Fruit fly (Drosophila melanogaster) whole organism, embryonic: ENCODE data around the gene CG5171.

Source experiments
- Aef1 ChIP-seq: fragments of 200-800 bp; sonication (Bioruptor generic); IDR thresholded peaks from 3 replicates; pipeline ENCODE4 v1.3.6; 2022; ENCODE audit warnings: missing biosample characterization, missing genetic modification characterization
- Asciz ChIP-seq: fragments of 200-800 bp; sonication (Bioruptor generic); optimal IDR thresholded peaks from 2 replicates; lab custom pipeline; 2017; ENCODE audit warnings: missing biosample characterization, mild to moderate bottlenecking, missing genetic modification characterization, missing genetic modification reagents
- Bgb ChIP-seq: fragments of 200-800 bp; sonication (Bioruptor generic); IDR thresholded peaks from 2 replicates; pipeline ENCODE4 v1.3.6; 2022; ENCODE audit warnings: missing biosample characterization, missing genetic modification characterization; ENCODE audit not compliant: partially characterized antibody
- CG10431 ChIP-seq: fragments of 200-800 bp; sonication (Bioruptor generic); optimal IDR thresholded peaks from 3 replicates; lab custom pipeline; 2018; ENCODE audit warnings: missing biosample characterization, mild to moderate bottlenecking, missing genetic modification characterization
- CG11085 ChIP-seq: fragments of 200-800 bp; sonication (Bioruptor generic); IDR thresholded peaks from 2 replicates; pipeline ENCODE4 v1.3.6; 2022; ENCODE audit warnings: missing biosample characterization, missing genetic modification characterization
- CG11247 ChIP-seq: fragments of 200-800 bp; sonication (Bioruptor generic); IDR thresholded peaks from 2 replicates; pipeline ENCODE4 v1.3.6; 2022; ENCODE audit warnings: missing biosample characterization, missing genetic modification characterization
- CG12299 ChIP-seq: fragments of 200-800 bp; sonication (Bioruptor generic); optimal IDR thresholded peaks from 2 replicates; lab custom pipeline; 2018; ENCODE audit warnings: missing biosample characterization, mild to moderate bottlenecking, missing genetic modification characterization
- CG15269 ChIP-seq: fragments of 200-800 bp; sonication (Bioruptor generic); optimal IDR thresholded peaks from 2 replicates; lab custom pipeline; 2018; ENCODE audit warnings: missing biosample characterization, mild to moderate bottlenecking, missing genetic modification characterization, moderate library complexity
- CG15696 ChIP-seq: fragments of 200-800 bp; sonication (Bioruptor generic); optimal IDR thresholded peaks from 2 replicates; lab custom pipeline; 2019; ENCODE audit warnings: missing biosample characterization, mild to moderate bottlenecking, missing genetic modification characterization, moderate library complexity
- CG16863 ChIP-seq: fragments of 200-800 bp; sonication (Bioruptor generic); optimal IDR thresholded peaks from 3 replicates; lab custom pipeline; 2016; ENCODE audit warnings: missing biosample characterization, missing genetic modification characterization
- CG18262 ChIP-seq: fragments of 200-800 bp; optimal IDR thresholded peaks from 3 replicates; lab custom pipeline; 2019; ENCODE audit warnings: missing biosample characterization, mild to moderate bottlenecking, missing genetic modification characterization, moderate library complexity
- CG2116 ChIP-seq: fragments of 200-800 bp; sonication (Bioruptor generic); optimal IDR thresholded peaks from 3 replicates; lab custom pipeline; 2018; ENCODE audit warnings: missing biosample characterization, mild to moderate bottlenecking, missing genetic modification characterization
- CG2202 ChIP-seq: fragments of 200-800 bp; sonication (Bioruptor generic); optimal IDR thresholded peaks from 2 replicates; lab custom pipeline; 2018; ENCODE audit warnings: missing biosample characterization, mild to moderate bottlenecking, missing genetic modification characterization
- CG2875 ChIP-seq: fragments of 200-800 bp; sonication (Bioruptor generic); optimal IDR thresholded peaks from 2 replicates; lab custom pipeline; 2017; ENCODE audit warnings: missing biosample characterization, mild to moderate bottlenecking, missing genetic modification characterization, missing genetic modification reagents
- CG5245 ChIP-seq: fragments of 200-800 bp; sonication (Bioruptor generic); optimal IDR thresholded peaks from 3 replicates; lab custom pipeline; 2016; ENCODE audit warnings: missing biosample characterization, missing genetic modification characterization
- CG6254 ChIP-seq: fragments of 200-800 bp; sonication (Bioruptor generic); optimal IDR thresholded peaks from 3 replicates; lab custom pipeline; 2017; ENCODE audit warnings: mild to moderate bottlenecking, missing biosample characterization, missing genetic modification reagents, missing genetic modification characterization
- CG6272 ChIP-seq: fragments of 200-800 bp; sonication (Bioruptor generic); IDR thresholded peaks from 2 replicates; pipeline ENCODE4 v1.3.6; 2022; ENCODE audit warnings: missing biosample characterization, missing genetic modification characterization
- CG7963 ChIP-seq: fragments of 200-800 bp; sonication (Bioruptor generic); IDR thresholded peaks from 3 replicates; pipeline ENCODE4 v1.3.6; 2022; ENCODE audit warnings: missing biosample characterization, missing genetic modification characterization; ENCODE audit not compliant: partially characterized antibody
- CG9437 ChIP-seq: fragments of 200-800 bp; sonication (Bioruptor generic); optimal IDR thresholded peaks from 2 replicates; lab custom pipeline; 2018; ENCODE audit warnings: missing biosample characterization, mild to moderate bottlenecking, missing genetic modification characterization
- CkIIα-i1 ChIP-seq: fragments of 200-800 bp; sonication (Bioruptor generic); IDR thresholded peaks from 2 replicates; pipeline ENCODE4 v1.3.6; 2022; ENCODE audit warnings: missing biosample characterization, missing genetic modification characterization
- Dbx ChIP-seq: fragments of 200-800 bp; sonication (Bioruptor generic); IDR thresholded peaks from 3 replicates; pipeline ENCODE4 v1.3.6; 2022; ENCODE audit warnings: missing biosample characterization, missing genetic modification characterization
- Dip3 ChIP-seq: fragments of 200-800 bp; sonication (Bioruptor generic); optimal IDR thresholded peaks from 3 replicates; lab custom pipeline; 2016; ENCODE audit warnings: missing biosample characterization, missing genetic modification characterization
- Elba2 ChIP-seq: fragments of 200-800 bp; sonication (Bioruptor generic); optimal IDR thresholded peaks from 3 replicates; lab custom pipeline; 2016; ENCODE audit warnings: missing biosample characterization, missing genetic modification characterization
- HLH4C ChIP-seq: fragments of 200-800 bp; sonication (Bioruptor generic); IDR thresholded peaks from 3 replicates; pipeline ENCODE4 v1.3.6; 2022; ENCODE audit warnings: missing biosample characterization, missing genetic modification characterization; ENCODE audit not compliant: partially characterized antibody
- Lhr ChIP-seq: fragments of 200-800 bp; sonication (Bioruptor generic); optimal IDR thresholded peaks from 3 replicates; lab custom pipeline; 2017; ENCODE audit warnings: mild to moderate bottlenecking, missing biosample characterization, missing genetic modification reagents, missing genetic modification characterization
- MESR4 ChIP-seq: fragments of 200-800 bp; sonication (Bioruptor generic); optimal IDR thresholded peaks from 2 replicates; lab custom pipeline; 2018; ENCODE audit warnings: missing biosample characterization, mild to moderate bottlenecking, missing genetic modification characterization, moderate library complexity
- Mad ChIP-seq: fragments of 200-800 bp; sonication (Bioruptor generic); optimal IDR thresholded peaks from 2 replicates; lab custom pipeline; 2016; ENCODE audit warnings: missing biosample characterization, missing genetic modification characterization
- Mrtf ChIP-seq: fragments of 200-800 bp; sonication (Bioruptor generic); IDR thresholded peaks from 3 replicates; pipeline ENCODE4 v1.3.6; 2022; ENCODE audit warnings: missing biosample characterization, missing genetic modification characterization
- Neu2 ChIP-seq: fragments of 200-800 bp; sonication (Bioruptor generic); optimal IDR thresholded peaks from 3 replicates; lab custom pipeline; 2016; ENCODE audit warnings: missing biosample characterization, missing genetic modification characterization, borderline replicate concordance
- PHDP ChIP-seq: fragments of 200-800 bp; sonication (Bioruptor generic); optimal IDR thresholded peaks from 3 replicates; lab custom pipeline; 2018; ENCODE audit warnings: missing biosample characterization, mild to moderate bottlenecking, missing genetic modification characterization, moderate library complexity
- bab2 ChIP-seq: fragments of 200-800 bp; sonication (Bioruptor generic); optimal IDR thresholded peaks from 2 replicates; lab custom pipeline; 2016; ENCODE audit warnings: missing biosample characterization, missing genetic modification characterization
- cato ChIP-seq: fragments of 200-800 bp; sonication (Bioruptor generic); optimal IDR thresholded peaks from 2 replicates; lab custom pipeline; 2016; ENCODE audit warnings: missing biosample characterization, missing genetic modification characterization, borderline replicate concordance
- chm ChIP-seq: fragments of 200-800 bp; sonication (Bioruptor generic); IDR thresholded peaks from 2 replicates; pipeline ENCODE4 v1.3.6; 2022; ENCODE audit warnings: missing biosample characterization, missing genetic modification characterization
- disco-r ChIP-seq: fragments of 200-800 bp; sonication (Bioruptor generic); optimal IDR thresholded peaks from 2 replicates; lab custom pipeline; 2016; ENCODE audit warnings: missing biosample characterization, missing genetic modification characterization
- dmrt99B ChIP-seq: fragments of 200-800 bp; sonication (Bioruptor generic); optimal IDR thresholded peaks from 2 replicates; lab custom pipeline; 2018; ENCODE audit warnings: missing biosample characterization, mild to moderate bottlenecking, missing genetic modification characterization, moderate library complexity
- dysf ChIP-seq: fragments of 200-800 bp; sonication (Bioruptor generic); IDR thresholded peaks from 3 replicates; pipeline ENCODE4 v1.3.6; 2022; ENCODE audit warnings: missing biosample characterization, missing genetic modification characterization
- fd96Cb ChIP-seq: fragments of 200-800 bp; sonication (Bioruptor generic); optimal IDR thresholded peaks from 2 replicates; lab custom pipeline; 2018; ENCODE audit warnings: missing biosample characterization, mild to moderate bottlenecking, missing genetic modification characterization, moderate library complexity
- fru ChIP-seq: fragments of >200 bp; optimal IDR thresholded peaks from 2 replicates; lab custom pipeline; 2017
- gt ChIP-seq: fragments of 200-800 bp; sonication (Bioruptor generic); IDR thresholded peaks from 2 replicates; pipeline ENCODE4 v1.3.6; 2022; ENCODE audit warnings: missing biosample characterization, missing genetic modification characterization
- hb ChIP-seq: fragments of 200-800 bp; sonication (Bioruptor generic); IDR thresholded peaks from 3 replicates; pipeline ENCODE4 v1.3.6; 2022; ENCODE audit warnings: missing biosample characterization, missing genetic modification characterization; ENCODE audit not compliant: partially characterized antibody
- lov ChIP-seq, 2 experiments: fragments of 200-800 bp in 1 of 2; fragments of >200 bp in 1 of 2; sonication (Bioruptor generic) in 1 of 2; IDR thresholded peaks in 1 of 2; optimal IDR thresholded peaks in 1 of 2; 2 replicates in 1 of 2; 3 replicates in 1 of 2; pipeline versions ENCODE4 v1.3.6 to Lab custom; 2017 to 2022; ENCODE audit warnings: missing biosample characterization in 1 of 2, missing genetic modification characterization in 1 of 2
- org-1 ChIP-seq: fragments of 200-800 bp; sonication (Bioruptor generic); optimal IDR thresholded peaks from 2 replicates; lab custom pipeline; 2017; ENCODE audit warnings: missing biosample characterization, missing genetic modification characterization
- ranshi ChIP-seq: fragments of 200-800 bp; sonication (Bioruptor generic); IDR thresholded peaks from 2 replicates; pipeline ENCODE4 v1.3.6; 2022; ENCODE audit warnings: missing biosample characterization, missing genetic modification characterization
- sens ChIP-seq: fragments of 200-800 bp; sonication (Bioruptor generic); peaks from one replicate; lab custom pipeline; 2016; ENCODE audit warnings: missing biosample characterization, missing genetic modification characterization
- sens-2 ChIP-seq: fragments of 200-800 bp; sonication (Bioruptor generic); IDR thresholded peaks from 2 replicates; pipeline ENCODE4 v1.3.6; 2022; ENCODE audit warnings: missing biosample characterization, missing genetic modification characterization
- sob ChIP-seq: fragments of 200-800 bp; sonication (Bioruptor generic); IDR thresholded peaks from 2 replicates; pipeline ENCODE4 v1.3.6; 2022; ENCODE audit warnings: missing biosample characterization, missing genetic modification characterization
- tap ChIP-seq: fragments of 200-800 bp; optimal IDR thresholded peaks from 3 replicates; lab custom pipeline; 2019; ENCODE audit warnings: missing biosample characterization, mild to moderate bottlenecking, missing genetic modification characterization, moderate library complexity
- usp ChIP-seq: fragments of >200 bp; optimal IDR thresholded peaks from 2 replicates; lab custom pipeline; 2017; ENCODE audit warnings: missing biosample characterization, missing genetic modification characterization
- zf30C ChIP-seq: fragments of 200-800 bp; sonication (Bioruptor generic); optimal IDR thresholded peaks from 3 replicates; lab custom pipeline; 2018; ENCODE audit warnings: missing biosample characterization, mild to moderate bottlenecking, missing genetic modification characterization

CG5171 gene

DNA sequence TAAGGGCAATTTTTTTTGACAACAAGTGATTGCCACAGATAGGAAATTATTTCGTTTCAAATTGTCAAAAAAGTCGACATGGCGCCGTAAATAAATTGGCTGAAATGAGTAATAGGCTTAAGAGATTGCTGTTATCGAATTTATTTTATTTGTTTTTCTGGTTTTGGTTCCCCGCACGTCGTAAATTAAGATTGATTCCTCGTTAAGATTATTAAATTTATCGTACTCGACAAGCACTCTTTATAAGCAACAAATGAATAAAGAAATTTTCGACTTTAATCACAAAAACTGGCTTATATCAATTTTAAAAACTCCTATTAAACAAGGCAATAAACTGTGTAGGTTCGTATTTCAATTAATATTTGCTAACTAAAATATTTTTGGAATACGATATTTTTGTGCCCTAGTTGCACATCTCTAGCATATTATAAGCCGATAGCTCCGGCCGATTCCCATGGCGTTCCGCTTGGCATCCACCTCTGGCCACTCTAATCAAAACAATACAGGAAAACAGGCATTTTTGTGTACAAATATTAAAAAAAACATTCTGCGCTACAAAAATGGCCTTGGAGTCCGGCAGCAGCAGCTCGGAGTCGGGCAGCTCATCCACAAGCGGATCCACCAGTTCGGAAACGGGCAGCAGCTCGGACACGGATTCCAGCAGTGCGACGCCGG, 10.9 kb downstream of the CG5171 start, which contains the start of gene chm (continued):
- TF ChIP-seq CG10431 (GFP tag; lab: Kevin White, UChicago) (no peak), gt (GFP tag; lab: Robert Waterston, UW) (no peak), CG9437 (GFP tag; lab: Kevin White, UChicago) (no peak), sob (GFP tag; lab: Robert Waterston, UW) (peak; percentile 54; the same call in 1 of the 2 replicates), HLH4C (GFP tag; lab: Robert Waterston, UW) (peak; percentile 71), bab2 (GFP tag; lab: Kevin White, UChicago) (peak; percentile 10), cato (GFP tag; lab: Kevin White, UChicago) (no peak), dysf (GFP tag; lab: Robert Waterston, UW) (peak; percentile 11; the same call in 1 of the 3 replicates), org-1 (GFP tag; lab: Kevin White, UChicago) (no peak), MESR4 (GFP tag; lab: Kevin White, UChicago) (peak; percentile 65), tap (tag; lab: Kevin White, UChicago) (no peak), disco-r (GFP tag; lab: Kevin White, UChicago) (no peak), Mrtf (GFP tag; lab: Robert Waterston, UW) (no peak), hb (GFP tag; lab: Robert Waterston, UW) (peak; percentile 77), CG2116 (peak; percentile 27), ranshi (GFP tag; lab: Robert Waterston, UW) (0 out of 2 replicates have a peak, but pooled peaks have one; percentile 21), Neu2 (no peak), PHDP (tag; lab: Kevin White, UChicago) (no peak), fd96Cb (tag; lab: Kevin White, UChicago) (no peak), zf30C (GFP tag; lab: Kevin White, UChicago) (no peak), Dip3 (GFP tag; lab: Kevin White, UChicago) (no peak), CG7963 (peak; percentile 83), Asciz (no peak), CG11085 (GFP tag; lab: Robert Waterston, UW) (peak; percentile 32; the same call in 1 of the 2 replicates), Mad (GFP tag; lab: Kevin White, UChicago) (peak; percentile 6), lov (optimal IDR thresholded peaks at IDR 0.05; lab: Kevin White, UChicago) (no peak), lov (GFP tag; IDR thresholded peaks at IDR 0.05; lab: Robert Waterston, UW) (no peak), chm (peak; percentile 76; the same call in 1 of the 2 replicates), CG15696 (tag; lab: Kevin White, UChicago) (peak; percentile 17), Dbx (peak; percentile 45; the same call in 1 of the 3 replicates), CG16863 (GFP tag; lab: Kevin White, UChicago) (no peak), CG6254 (GFP tag; lab: Kevin White, UChicago) (no peak), Elba2 (GFP tag; lab: Kevin White, UChicago) (no peak), Bgb (GFP tag; lab: Robert Waterston, UW) (peak; percentile 86), dmrt99B (tag; lab: Kevin White, UChicago) (no peak), sens-2 (no peak), CG15269 (tag; lab: Kevin White, UChicago) (no peak), CG6272 (GFP tag; lab: Robert Waterston, UW) (0 out of 2 replicates have a peak, but pooled peaks have one; percentile 60), CkIIα-i1 (GFP tag; lab: Robert Waterston, UW) (no peak), CG2202 (tag; lab: Kevin White, UChicago) (no peak), Lhr (GFP tag; lab: Kevin White, UChicago) (peak; percentile 6), CG12299 (tag; lab: Kevin White, UChicago) (no peak), usp (GFP tag; lab: Kevin White, UChicago) (no peak), Aef1 (GFP tag; lab: Robert Waterston, UW) (no peak; the same call in 2 of the 3 replicates), CG5245 (GFP tag; lab: Kevin White, UChicago) (no peak), CG11247 (GFP tag; lab: Robert Waterston, UW) (0 out of 2 replicates have a peak, but pooled peaks have one; percentile 41), CG2875 (no peak), fru (lab: Kevin White, UChicago) (no peak), sens (GFP tag; lab: Kevin White, UChicago) (peak; percentile 81), CG18262 (no peak)
